Fruit fly (Drosophila melanogaster) whole organism, wandering third instar larva: ENCODE results near the gene MtnE.

Experiments
- CG9705 ChIP-seq: fragments of 200-800 bp; sonication (Bioruptor generic); optimal IDR thresholded peaks from 2 replicates; lab custom pipeline; 2018; ENCODE audit warnings: missing biosample characterization, mild to moderate bottlenecking, missing genetic modification characterization
- CrebA ChIP-seq: fragments of 200-800 bp; sonication (Bioruptor generic); optimal IDR thresholded peaks from 2 replicates; lab custom pipeline; 2016; ENCODE audit warnings: missing biosample characterization, mild to moderate bottlenecking, missing genetic modification characterization, borderline replicate concordance
- Dif ChIP-seq: fragments of 200-275, 200-300 bp; sonication (Bioruptor generic); optimal IDR thresholded peaks from 2 replicates; lab custom pipeline; 2018; ENCODE audit warnings: missing biosample characterization, missing genetic modification characterization; ENCODE audit not compliant: partially characterized antibody
- HLH106 ChIP-seq: fragments of 200-800 bp; optimal IDR thresholded peaks from 3 replicates; lab custom pipeline; 2019; ENCODE audit warnings: missing biosample characterization, mild to moderate bottlenecking, missing genetic modification characterization, moderate library complexity
- Jra ChIP-seq: sonication (Bioruptor generic); optimal IDR thresholded peaks from 2 replicates; lab custom pipeline; 2016; ENCODE audit warnings: missing biosample characterization, missing genetic modification characterization
- Myc ChIP-seq: fragments of >200 bp; optimal IDR thresholded peaks from 2 replicates; lab custom pipeline; 2017
- OdsH ChIP-seq: fragments of 200-800 bp; sonication (Bioruptor generic); optimal IDR thresholded peaks from 2 replicates; lab custom pipeline; 2016; ENCODE audit warnings: missing biosample characterization, mild to moderate bottlenecking, missing genetic modification characterization
- Rel ChIP-seq, 2 experiments: fragments of 200-800 bp; sonication (Bioruptor generic) in 1 of 2; optimal IDR thresholded peaks; 2 replicates in 1 of 2; 3 replicates in 1 of 2; lab custom pipeline; 2016 to 2019; ENCODE audit warnings: mild to moderate bottlenecking in 2 of 2, missing biosample characterization in 2 of 2, missing genetic modification characterization in 2 of 2, moderate library complexity in 1 of 2
- Vsx2 ChIP-seq: fragments of 200-300, 225-300 bp; sonication (Bioruptor generic); optimal IDR thresholded peaks from 2 replicates; lab custom pipeline; 2018; ENCODE audit warnings: missing biosample characterization, missing genetic modification characterization; ENCODE audit not compliant: partially characterized antibody
- brk ChIP-seq: fragments of 200-800 bp; sonication (Bioruptor generic); optimal IDR thresholded peaks from 2 replicates; lab custom pipeline; 2016; ENCODE audit warnings: missing biosample characterization, mild to moderate bottlenecking, missing genetic modification characterization
- dsf ChIP-seq: sonication (Bioruptor generic); optimal IDR thresholded peaks from 2 replicates; lab custom pipeline; 2016; ENCODE audit warnings: missing biosample characterization, missing genetic modification characterization, borderline replicate concordance
- foxo ChIP-seq, 2 experiments: fragments of 200-800 bp; sonication (Bioruptor generic); optimal IDR thresholded peaks; 2 replicates in 1 of 2; 3 replicates in 1 of 2; lab custom pipeline; 2016 to 2017; ENCODE audit warnings: missing biosample characterization in 2 of 2, missing genetic modification characterization in 2 of 2
- h ChIP-seq: fragments of 200-800 bp; sonication (Bioruptor generic); optimal IDR thresholded peaks from 3 replicates; lab custom pipeline; 2016; ENCODE audit warnings: missing biosample characterization, mild to moderate bottlenecking, missing genetic modification characterization
- lola ChIP-seq: fragments of >200 bp; optimal IDR thresholded peaks from 2 replicates; lab custom pipeline; 2017; ENCODE audit warnings: missing biosample characterization, missing genetic modification characterization
- pan ChIP-seq: fragments of >200 bp; optimal IDR thresholded peaks from 2 replicates; lab custom pipeline; 2017
- psq ChIP-seq: fragments of 200-800 bp; sonication (Bioruptor generic); optimal IDR thresholded peaks from 3 replicates; lab custom pipeline; 2017; ENCODE audit warnings: missing biosample characterization, mild to moderate bottlenecking, missing genetic modification characterization, moderate library complexity
- rgr ChIP-seq: fragments of 200-800 bp; sonication (Bioruptor generic); optimal IDR thresholded peaks from 3 replicates; lab custom pipeline; 2016; ENCODE audit warnings: missing biosample characterization, mild to moderate bottlenecking, missing genetic modification characterization
- tai ChIP-seq: sonication (Bioruptor generic); optimal IDR thresholded peaks from 2 replicates; lab custom pipeline; 2016; ENCODE audit warnings: missing biosample characterization, missing genetic modification characterization

MtnE gene

dm6 chr3R:20484441-20484840, 50.1 kb downstream of the MtnE start, which contains the start of gene Gfrl:
TSS of gene Gfrl (minus strand) at chr3R:20484588.
- TF ChIP-seq CrebA = no peak
- no peak for TF ChIP-seq Rel (GFP tag; optimal IDR thresholded peaks at IDR 0.05; lab: Kevin White, UChicago)
- no peak for TF ChIP-seq Rel (tag; optimal IDR thresholded peaks at IDR 0.05; lab: Kevin White, UChicago)
- no peak for TF ChIP-seq CG9705 (GFP tag; lab: Kevin White, UChicago)
- TF ChIP-seq pan (lab: Kevin White, UChicago) = no peak
- TF ChIP-seq Jra (GFP tag; lab: Kevin White, UChicago) = no peak
- TF ChIP-seq Dif (GFP tag; lab: Kevin White, UChicago) = no peak
- no peak for TF ChIP-seq HLH106
- no peak for TF ChIP-seq foxo (GFP tag; optimal IDR thresholded peaks at IDR 0.05; lab: Kevin White, UChicago)
- TF ChIP-seq psq (GFP tag; lab: Kevin White, UChicago) = no peak
- TF ChIP-seq tai (GFP tag; lab: Kevin White, UChicago) = no peak
- no peak for TF ChIP-seq h
- no peak for TF ChIP-seq brk (GFP tag; lab: Kevin White, UChicago)
- no peak for TF ChIP-seq Myc (lab: Kevin White, UChicago)
- TF ChIP-seq dsf (GFP tag; lab: Kevin White, UChicago) = no peak
- TF ChIP-seq rgr (GFP tag; lab: Kevin White, UChicago) = no peak
- TF ChIP-seq lola = no peak
- TF ChIP-seq OdsH (GFP tag; lab: Kevin White, UChicago) = no peak
- no peak for TF ChIP-seq Vsx2
- TF ChIP-seq, all 38 proteins: peak for 0
